Fruit fly (Drosophila melanogaster): ENCODE results near the gene CG14692.

The CG14692 gene

dm6 chr3R:10849515-10849973, 45.8 kb upstream of the CG14692 start, which contains the start of gene CG42394 (continued):
- TF ChIP-seq org-1 (GFP tag; optimal IDR thresholded peaks at IDR 0.05) (peak; percentile 87), Lim3 (GFP tag; IDR thresholded peaks at IDR 0.05) (peak; percentile 10; the same call in 1 of the 2 replicates), H15 (GFP tag; IDR thresholded peaks at IDR 0.05) (peak; percentile 91), TFAM (GFP tag; optimal IDR thresholded peaks at IDR 0.05) (peak; percentile 64), ci (GFP tag; IDR thresholded peaks at IDR 0.05) (peak; percentile 96), CG1647 (GFP tag; optimal IDR thresholded peaks at IDR 0.05) (peak; percentile 34), nom (GFP tag; optimal IDR thresholded peaks at IDR 0.05) (peak; percentile 78), CG12391 (tag; optimal IDR thresholded peaks at IDR 0.05) (peak; percentile 97), CG17186 (GFP tag; optimal IDR thresholded peaks at IDR 0.05) (peak; percentile 31), CG34422 (GFP tag; IDR thresholded peaks at IDR 0.05) (peak; percentile 93), HmgZ (tag; optimal IDR thresholded peaks at IDR 0.05) (peak; percentile 89), nerfin-2 (GFP tag; IDR thresholded peaks at IDR 0.05; ENCODE audit: partially characterized antibody) (peak; percentile 39), Aef1 (GFP tag; IDR thresholded peaks at IDR 0.05) (peak; percentile 90), CG13296 (GFP tag; optimal IDR thresholded peaks at IDR 0.05) (peak; percentile 94), CG10209 (GFP tag; optimal IDR thresholded peaks at IDR 0.05) (peak; percentile 95), chinmo (GFP tag; IDR thresholded peaks at IDR 0.05; ENCODE audit: partially characterized antibody) (peak; percentile 64; the same call in 2 of the 4 replicates), GATAe (GFP tag; conservative IDR thresholded peaks at IDR 0.05) (peak; percentile 71), lilli (GFP tag; optimal IDR thresholded peaks at IDR 0.05) (peak; percentile 89), Nf-YB (GFP tag; optimal IDR thresholded peaks at IDR 0.05) (peak; percentile 85), ATbp (GFP tag; optimal IDR thresholded peaks at IDR 0.05) (peak; percentile 95), CG42726 (GFP tag; IDR thresholded peaks at IDR 0.05; ENCODE audit: partially characterized antibody) (peak; percentile 58; the same call in 1 of the 2 replicates), CG14860 (GFP tag; IDR thresholded peaks at IDR 0.05; ENCODE audit: partially characterized antibody) (peak; percentile 50; the same call in 1 of the 3 replicates), NfI (GFP tag; optimal IDR thresholded peaks at IDR 0.05) (peak; percentile 94), phol (tag; optimal IDR thresholded peaks at IDR 0.05) (peak; percentile 98), Antp (GFP tag; optimal IDR thresholded peaks at IDR 0.05) (peak; percentile 44), lov (optimal IDR thresholded peaks at IDR 0.05) (no peak), lov (GFP tag; IDR thresholded peaks at IDR 0.05) (peak; percentile 90), CG10267 (tag; optimal IDR thresholded peaks at IDR 0.05) (peak; percentile 94), klu (GFP tag; IDR thresholded peaks at IDR 0.05) (no peak), CG8388 (GFP tag; optimal IDR thresholded peaks at IDR 0.05) (peak; percentile 91), CG15601 (tag; optimal IDR thresholded peaks at IDR 0.05) (peak; percentile 93), p53 (GFP tag; optimal IDR thresholded peaks at IDR 0.05) (no peak), toy (GFP tag; IDR thresholded peaks at IDR 0.05) (peak; percentile 87), CG12942 (GFP tag; optimal IDR thresholded peaks at IDR 0.05) (peak; percentile 87), CG2199 (GFP tag; IDR thresholded peaks at IDR 0.05) (peak; percentile 88; the same call in 2 of the 3 replicates), shn (GFP tag; optimal IDR thresholded peaks at IDR 0.05) (peak; percentile 46), twi (tag; optimal IDR thresholded peaks at IDR 0.05) (peak; percentile 87), BEAF-32 (GFP tag; optimal IDR thresholded peaks at IDR 0.05) (no peak), CG6654 (GFP tag; optimal IDR thresholded peaks at IDR 0.05) (peak; percentile 89), CG2875 (GFP tag; optimal IDR thresholded peaks at IDR 0.05) (peak; percentile 95), Mes4 (GFP tag; optimal IDR thresholded peaks at IDR 0.05) (peak; percentile 61), corto (GFP tag; optimal IDR thresholded peaks at IDR 0.05) (peak; percentile 60), Tbp (GFP tag; optimal IDR thresholded peaks at IDR 0.05) (no peak), CG14050 (GFP tag; IDR thresholded peaks at IDR 0.05) (peak; percentile 92), CHES-1-like (GFP tag; optimal IDR thresholded peaks at IDR 0.05) (peak; percentile 49), CG7987 (GFP tag; optimal IDR thresholded peaks at IDR 0.05) (peak; percentile 93), CG6765 (GFP tag; optimal IDR thresholded peaks at IDR 0.05) (peak; percentile 92), ERR (GFP tag; optimal IDR thresholded peaks at IDR 0.05) (peak; percentile 67), bowl (GFP tag; IDR thresholded peaks at IDR 0.05) (peak; percentile 87), Nf-YA (GFP tag; IDR thresholded peaks at IDR 0.05) (peak; percentile 91)
